Fruit fly (Drosophila melanogaster) whole organism, wandering third instar larva: Measurements from ENCODE around the gene sofe.

Experiments
- Abd-B ChIP-seq: fragments of >200 bp; optimal IDR thresholded peaks from 2 replicates; lab custom pipeline; 2017; ENCODE audit warnings: missing biosample characterization, missing genetic modification characterization
- CG32264 ChIP-seq: fragments of 200-800 bp; sonication (Bioruptor generic); optimal IDR thresholded peaks from 2 replicates; lab custom pipeline; 2016; ENCODE audit warnings: missing biosample characterization, missing genetic modification characterization
- CrebA ChIP-seq: fragments of 200-800 bp; sonication (Bioruptor generic); optimal IDR thresholded peaks from 2 replicates; lab custom pipeline; 2016; ENCODE audit warnings: missing biosample characterization, mild to moderate bottlenecking, missing genetic modification characterization, borderline replicate concordance
- N ChIP-seq: fragments of >200 bp; optimal IDR thresholded peaks from 2 replicates; lab custom pipeline; 2018; ENCODE audit warnings: missing biosample characterization, missing external identifiers, missing genetic modification characterization
- Vsx2 ChIP-seq: fragments of 200-300, 225-300 bp; sonication (Bioruptor generic); optimal IDR thresholded peaks from 2 replicates; lab custom pipeline; 2018; ENCODE audit warnings: missing biosample characterization, missing genetic modification characterization; ENCODE audit not compliant: partially characterized antibody
- br ChIP-seq: fragments of 200-800 bp; sonication (Bioruptor generic); optimal IDR thresholded peaks from 2 replicates; lab custom pipeline; 2016; ENCODE audit warnings: missing biosample characterization, missing genetic modification characterization
- dsf ChIP-seq: sonication (Bioruptor generic); optimal IDR thresholded peaks from 2 replicates; lab custom pipeline; 2016; ENCODE audit warnings: missing biosample characterization, missing genetic modification characterization, borderline replicate concordance
- fru ChIP-seq: fragments of 200-800 bp; sonication (Bioruptor generic); optimal IDR thresholded peaks from 3 replicates; lab custom pipeline; 2016; ENCODE audit warnings: missing biosample characterization, mild to moderate bottlenecking, missing genetic modification characterization
- jim ChIP-seq: fragments of 175-275, 200-325 bp; sonication (Bioruptor generic); optimal IDR thresholded peaks from 2 replicates; lab custom pipeline; 2016; ENCODE audit warnings: missing biosample characterization, mild to moderate bottlenecking, missing genetic modification characterization
- sv ChIP-seq: fragments of 200-800 bp; sonication (Bioruptor generic); optimal IDR thresholded peaks from 3 replicates; lab custom pipeline; 2016; ENCODE audit warnings: missing biosample characterization, missing genetic modification characterization
- woc ChIP-seq: sonication (Bioruptor generic); optimal IDR thresholded peaks from 2 replicates; lab custom pipeline; 2016; ENCODE audit warnings: missing biosample characterization, mild to moderate bottlenecking, missing genetic modification characterization

DNA sequence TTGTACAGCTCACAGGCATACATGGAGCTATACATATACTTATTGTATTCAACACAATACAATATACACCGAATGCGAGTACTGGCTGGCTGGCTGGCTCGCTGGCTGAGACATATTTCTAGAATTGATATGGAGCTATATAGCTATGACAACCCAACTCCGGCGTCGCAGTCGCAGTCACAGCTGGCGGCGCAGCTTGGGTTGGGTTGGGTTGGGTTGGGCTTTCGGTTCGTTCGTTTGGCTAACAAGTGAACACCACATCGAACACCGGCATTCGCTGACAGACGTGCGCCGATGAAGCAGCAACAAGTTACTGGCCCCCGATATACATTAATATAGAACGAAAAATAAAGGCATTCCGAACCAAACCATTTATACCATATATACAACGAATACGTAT lies 18.3 kb downstream of the sofe start, which contains the start of gene CG15210:
- TF ChIP-seq CrebA (GFP tag; lab: Kevin White, UChicago) (no peak), woc (GFP tag; lab: Kevin White, UChicago) (no peak), jim (GFP tag; lab: Kevin White, UChicago) (no peak), br (GFP tag; lab: Kevin White, UChicago) (no peak), fru (GFP tag; lab: Kevin White, UChicago) (no peak), CG32264 (GFP tag; lab: Kevin White, UChicago) (no peak), sv (no peak), dsf (no peak), Vsx2 (no peak), Abd-B (GFP tag; lab: Kevin White, UChicago) (no peak), N (no peak)
